Worm (Caenorhabditis elegans) whole organism, L1 larva: Measurements from ENCODE around the gene Y38H8A.1.

ENCODE experiments used
- Y116A8C.19 ChIP-seq: sonication (generic microtip); optimal IDR thresholded peaks from 2 replicates; lab custom pipeline; 2016; ENCODE audit warnings: missing compliant biosample characterization, missing genetic modification characterization, borderline replicate concordance
- aha-1 ChIP-seq: fragments of 150-350 bp; optimal IDR thresholded peaks from 2 replicates; lab custom pipeline; 2014; ENCODE audit warnings: missing biosample characterization, missing genetic modification characterization
- ceh-63 ChIP-seq: fragments of 200-800 bp; sonication (Bioruptor generic); optimal IDR thresholded peaks from 2 replicates; lab custom pipeline; 2018; ENCODE audit warnings: mild to moderate bottlenecking, missing genetic modification characterization, missing compliant biosample characterization
- dpl-1 ChIP-seq, 3 experiments: fragments of 150-350 bp in 2 of 3; sonication (generic microtip) in 1 of 3; optimal IDR thresholded peaks; 2 replicates each; lab custom pipeline; 2014 to 2017; ENCODE audit warnings: missing biosample characterization in 3 of 3, missing genetic modification characterization in 3 of 3, missing genetic modification reagents in 3 of 3
- efl-1 ChIP-seq, 4 experiments: fragments of 150-350 bp; optimal IDR thresholded peaks in 3 of 4; peaks in 1 of 4; 1 replicate in 1 of 4; 2 replicates in 3 of 4; lab custom pipeline; 2014; ENCODE audit warnings: missing biosample characterization in 2 of 4, missing genetic modification characterization in 2 of 4, missing genetic modification reagents in 2 of 4
- efl-3 ChIP-seq: fragments of 200-800 bp; sonication (Bioruptor generic); optimal IDR thresholded peaks from 2 replicates; lab custom pipeline; 2018; ENCODE audit warnings: mild to moderate bottlenecking, missing genetic modification characterization, missing compliant biosample characterization
- ets-5 ChIP-seq: fragments of 200-800 bp; sonication (Bioruptor generic); IDR thresholded peaks from 2 replicates; pipeline ENCODE4 v1.3.6; 2022; ENCODE audit warnings: missing genetic modification characterization, missing compliant biosample characterization
- fkh-10 ChIP-seq: sonication (generic microtip); optimal IDR thresholded peaks from 2 replicates; lab custom pipeline; 2017; ENCODE audit warnings: missing biosample characterization, missing genetic modification reagents, missing genetic modification characterization
- fkh-8 ChIP-seq: sonication (generic microtip); optimal IDR thresholded peaks from 2 replicates; lab custom pipeline; 2016; ENCODE audit warnings: mild to moderate bottlenecking, missing genetic modification characterization, missing compliant biosample characterization
- jun-1 ChIP-seq: fragments of 150-350 bp; optimal IDR thresholded peaks from 2 replicates; lab custom pipeline; 2014; ENCODE audit warnings: missing biosample characterization, missing genetic modification reagents, missing genetic modification characterization
- lin-14 ChIP-seq: fragments of 200-800 bp; sonication (Bioruptor generic); optimal IDR thresholded peaks from 2 replicates; lab custom pipeline; 2018; ENCODE audit warnings: mild to moderate bottlenecking, missing genetic modification characterization, moderate library complexity, missing compliant biosample characterization
- lin-15B ChIP-seq: fragments of 150-350 bp; sonication (generic microtip); optimal IDR thresholded peaks from 3 replicates; lab custom pipeline; 2014; ENCODE audit warnings: missing biosample characterization, missing genetic modification characterization
- lin-39 ChIP-seq: fragments of 150-350 bp; optimal IDR thresholded peaks from 2 replicates; lab custom pipeline; 2014; ENCODE audit warnings: missing biosample characterization, missing genetic modification reagents, missing genetic modification characterization
- lir-3 ChIP-seq: sonication (generic microtip); optimal IDR thresholded peaks from 2 replicates; lab custom pipeline; 2016; ENCODE audit warnings: mild to moderate bottlenecking, missing genetic modification characterization, moderate library complexity, missing compliant biosample characterization; ENCODE audit not compliant: poor library complexity
- lsy-2 ChIP-seq, 2 experiments: fragments of 150-350 bp; optimal IDR thresholded peaks; 2 replicates each; lab custom pipeline; 2014; ENCODE audit warnings: missing biosample characterization in 2 of 2, missing genetic modification characterization in 2 of 2
- mdl-1 ChIP-seq, 2 experiments: fragments of 150-350 bp; optimal IDR thresholded peaks; 2 replicates each; lab custom pipeline; 2014 to 2017; ENCODE audit warnings: missing biosample characterization in 2 of 2, missing genetic modification characterization in 2 of 2, inconsistent platforms in 1 of 2
- nhr-47 ChIP-seq: sonication (generic microtip); optimal IDR thresholded peaks from 2 replicates; lab custom pipeline; 2016; ENCODE audit warnings: mild to moderate bottlenecking, missing genetic modification characterization, moderate library complexity, missing compliant biosample characterization
- nhr-77 ChIP-seq: fragments of 150-350 bp; optimal IDR thresholded peaks from 2 replicates; lab custom pipeline; 2014; ENCODE audit warnings: missing biosample characterization, missing genetic modification characterization
- nhr-85 ChIP-seq: sonication (generic microtip); peaks from one replicate; lab custom pipeline; 2016; ENCODE audit warnings: missing genetic modification characterization, inconsistent platforms, missing compliant biosample characterization
- pag-3 ChIP-seq: sonication (generic microtip); optimal IDR thresholded peaks from 2 replicates; lab custom pipeline; 2017; ENCODE audit warnings: missing genetic modification characterization, mild to moderate bottlenecking, missing compliant biosample characterization, antibody characterized with exemption, borderline replicate concordance; ENCODE audit not compliant: insufficient read depth
- rnt-1 ChIP-seq: sonication (generic microtip); optimal IDR thresholded peaks from 2 replicates; lab custom pipeline; 2016; ENCODE audit warnings: mild to moderate bottlenecking, missing genetic modification characterization, moderate library complexity, missing compliant biosample characterization
- snu-23 ChIP-seq: sonication (generic microtip); optimal IDR thresholded peaks from 2 replicates; lab custom pipeline; 2016; ENCODE audit warnings: missing genetic modification characterization, missing compliant biosample characterization
- sox-4 ChIP-seq: sonication (generic microtip); optimal IDR thresholded peaks from 2 replicates; lab custom pipeline; 2016; ENCODE audit warnings: missing genetic modification characterization, missing compliant biosample characterization
- sup-37 ChIP-seq: fragments of 200-800 bp; sonication (Bioruptor generic); optimal IDR thresholded peaks from 2 replicates; lab custom pipeline; 2018; ENCODE audit warnings: mild to moderate bottlenecking, missing genetic modification characterization, missing compliant biosample characterization
- tbx-2 ChIP-seq: sonication (generic microtip); optimal IDR thresholded peaks from 2 replicates; lab custom pipeline; 2016; ENCODE audit warnings: missing genetic modification characterization, missing compliant biosample characterization
- unc-30 ChIP-seq: sonication (generic microtip); optimal IDR thresholded peaks from 2 replicates; lab custom pipeline; 2017; ENCODE audit warnings: missing biosample characterization, missing genetic modification characterization
- xbp-1 ChIP-seq: sonication (generic microtip); optimal IDR thresholded peaks from 2 replicates; lab custom pipeline; 2016; ENCODE audit warnings: missing genetic modification characterization, missing compliant biosample characterization
- zip-4 ChIP-seq: fragments of 200-800 bp; sonication (Bioruptor generic); optimal IDR thresholded peaks from 2 replicates; lab custom pipeline; 2018; ENCODE audit warnings: mild to moderate bottlenecking, missing genetic modification characterization, moderate library complexity, missing compliant biosample characterization
- ztf-11 ChIP-seq, 2 experiments: sonication (generic microtip); optimal IDR thresholded peaks; 2 replicates each; lab custom pipeline; 2016 to 2017; ENCODE audit warnings: missing genetic modification characterization in 2 of 2, missing biosample characterization in 1 of 2, missing compliant biosample characterization in 1 of 2
- ztf-4 ChIP-seq: fragments of 150-350 bp; optimal IDR thresholded peaks from 2 replicates; lab custom pipeline; 2014; ENCODE audit warnings: missing biosample characterization, missing genetic modification characterization

Y38H8A.1 gene

DNA sequence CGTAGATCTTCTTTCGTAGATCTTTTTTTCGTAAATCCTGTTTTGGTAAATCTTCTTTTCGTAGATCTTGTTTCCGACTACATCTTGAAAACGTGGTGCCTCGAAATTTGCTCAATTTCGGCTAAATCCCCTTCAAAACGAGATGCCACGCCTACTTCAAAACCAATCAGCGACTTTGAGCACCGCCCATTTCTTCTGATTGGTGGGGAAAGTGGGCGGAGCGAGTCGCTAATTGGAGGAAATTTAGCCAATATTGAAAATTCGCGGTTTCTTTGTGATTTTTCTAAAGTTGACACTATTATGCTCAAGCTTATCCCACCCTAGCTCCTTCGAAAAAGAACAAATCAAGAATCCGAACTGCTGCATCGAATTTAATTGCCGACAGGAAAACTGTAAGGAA lies 5.0 kb downstream of the Y38H8A.1 start:
- TF ChIP-seq dpl-1 (GFP tag; optimal IDR thresholded peaks at IDR 0.05; lab: Kevin White, UChicago) = no peak
- peak; percentile 1 for TF ChIP-seq nhr-85 (tag; lab: Kevin White, UChicago)

- TF ChIP-seq ceh-63 (GFP tag; lab: Kevin White, UChicago) = no peak
- no peak for TF ChIP-seq pag-3 (tag; lab: Kevin White, UChicago)
- TF ChIP-seq lin-39 (tag; lab: Kevin White, UChicago) = no peak
- no peak for TF ChIP-seq xbp-1 (tag; lab: Kevin White, UChicago)
- TF ChIP-seq efl-3 (GFP tag; lab: Kevin White, UChicago) = no peak
- TF ChIP-seq ets-5 = no peak
- no peak for TF ChIP-seq mdl-1 (tag; optimal IDR thresholded peaks at IDR 0.05; lab: Kevin White, UChicago)
- TF ChIP-seq snu-23 (GFP tag; lab: Kevin White, UChicago) = no peak
- no peak for TF ChIP-seq jun-1
- TF ChIP-seq rnt-1 (tag; lab: Kevin White, UChicago) = no peak
- no peak for TF ChIP-seq tbx-2 (tag; lab: Kevin White, UChicago)
These were observed 9.7 kb downstream of the Y38H8A.1 start, which contains the start of gene Y45F10A.7 for ce11 chrIV:13492271-13492670. Gene Y45F10A.7, plus strand, starts transcription at chrIV:13492571.

ce11 chrIV:13493719-13494118 lies 11.2 kb downstream of the Y38H8A.1 start:
- no peak for TF ChIP-seq efl-1 (optimal IDR thresholded peaks at IDR 0.05; lab: Kevin White, UChicago)
- TF ChIP-seq efl-1 (GFP tag; optimal IDR thresholded peaks at IDR 0.05 in 1 of 2; lab: Kevin White, UChicago) = peak in 1 of 2 experiments; percentile 90
- TF ChIP-seq sox-4 = no peak
- no peak for TF ChIP-seq aha-1 (tag; lab: Kevin White, UChicago)

DNA sequence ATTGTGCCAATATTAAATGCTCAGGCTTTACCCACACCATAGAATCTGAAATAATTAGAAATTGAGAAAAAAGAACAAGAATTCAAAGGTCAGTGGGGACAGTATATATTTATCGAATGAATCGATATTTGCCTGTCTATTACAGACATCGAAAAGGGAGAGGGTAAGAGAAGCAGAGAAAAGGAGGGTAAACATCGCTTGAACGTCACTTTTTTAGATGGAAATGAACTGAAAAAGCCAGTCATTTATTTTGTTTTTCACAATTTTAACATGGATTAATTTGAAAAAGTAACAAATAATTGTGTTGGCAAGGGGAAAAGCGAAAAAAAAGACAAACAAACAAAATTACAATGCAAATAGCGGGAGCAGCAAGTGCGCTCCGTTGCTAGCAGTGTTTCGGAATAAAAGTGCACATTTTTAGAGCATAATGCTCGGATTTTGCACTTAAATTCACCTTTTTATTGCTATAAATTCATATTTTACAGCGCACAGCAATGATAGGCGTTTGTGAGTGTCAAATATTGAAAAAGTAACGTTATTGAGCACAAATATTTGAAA lies 20.3 kb downstream of the Y38H8A.1 start, which contains the start of gene tbc-9:
TSS of gene tbc-9 (minus strand) at position 51 of the 558 bp plus-strand sequence.
- TF ChIP-seq rnt-1 (tag; lab: Kevin White, UChicago) (no peak), ztf-4 (tag; lab: Kevin White, UChicago) (no peak), nhr-47 (tag; lab: Kevin White, UChicago) (no peak), dpl-1 (GFP tag; optimal IDR thresholded peaks at IDR 0.05; lab: Kevin White, UChicago) (peak in 1 of 3 experiments; percentile 5), efl-1 (optimal IDR thresholded peaks at IDR 0.05; lab: Kevin White, UChicago) (no peak), efl-1 (GFP tag; optimal IDR thresholded peaks at IDR 0.05 in 1 of 2; lab: Kevin White, UChicago) (no peak), Y116A8C.19 (tag; lab: Kevin White, UChicago) (no peak), fkh-10 (no peak)

ce11 chrIV:13503365-13504015 lies 20.9 kb downstream of the Y38H8A.1 start:
- peak in 1 of 2 experiments; percentile 13 for TF ChIP-seq lsy-2 (tag; optimal IDR thresholded peaks at IDR 0.05; lab: Kevin White, UChicago)

DNA sequence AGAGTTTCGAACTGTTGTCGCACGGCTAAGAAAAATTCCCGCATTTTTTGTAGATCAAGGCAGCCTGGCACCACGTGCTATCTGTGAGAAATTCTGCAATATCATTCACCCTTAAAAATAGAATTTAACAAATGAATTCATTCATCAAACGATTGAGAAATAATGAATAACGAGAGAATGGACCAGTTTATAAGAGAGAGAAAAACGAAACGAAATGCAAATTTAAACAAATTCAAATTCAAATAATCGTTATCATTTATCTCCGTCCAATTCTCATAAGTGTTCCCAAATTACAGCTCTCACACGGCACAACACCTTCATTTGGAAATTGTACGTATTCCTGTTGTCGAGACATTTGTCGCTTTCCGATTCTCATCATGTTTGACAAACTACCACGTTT lies 22.6 kb downstream of the Y38H8A.1 start, which contains the start of gene seld-1:
TSS of gene seld-1 (plus strand) at position 301 of the 400 bp plus-strand sequence.
- TF ChIP-seq lin-15B (tag; lab: Kevin White, UChicago) = no peak
- TF ChIP-seq ceh-63 (GFP tag; lab: Kevin White, UChicago) = no peak
- TF ChIP-seq sup-37 (GFP tag; lab: Kevin White, UChicago) = no peak
- no peak for TF ChIP-seq fkh-8 (tag; lab: Kevin White, UChicago)
- no peak for TF ChIP-seq nhr-77 (tag; lab: Kevin White, UChicago)
- TF ChIP-seq ztf-11 (tag; optimal IDR thresholded peaks at IDR 0.05; lab: Kevin White, UChicago) = no peak
- no peak for TF ChIP-seq lin-14 (GFP tag; lab: Kevin White, UChicago)
- TF ChIP-seq ztf-4 (tag; lab: Kevin White, UChicago) = no peak
- TF ChIP-seq unc-30 = no peak
- no peak for TF ChIP-seq pag-3 (tag; lab: Kevin White, UChicago)
- TF ChIP-seq lir-3 (tag; lab: Kevin White, UChicago) = no peak
- TF ChIP-seq zip-4 (GFP tag; lab: Kevin White, UChicago) = no peak
- no peak for TF ChIP-seq nhr-47 (tag; lab: Kevin White, UChicago)
